Fruit fly (Drosophila melanogaster) whole organism, adult: ENCODE measurements around the gene CG43248.

ENCODE experiments used
- CG1620 ChIP-seq: fragments of 200-800 bp; sonication (Bioruptor generic); optimal IDR thresholded peaks from 2 replicates; lab custom pipeline; 2016; ENCODE audit warnings: missing biosample characterization, missing genetic modification characterization
- Hr96 ChIP-seq: fragments of 200-800 bp; sonication (Bioruptor generic); optimal IDR thresholded peaks from 2 replicates; lab custom pipeline; 2016; ENCODE audit warnings: missing biosample characterization, missing genetic modification characterization
- cnc ChIP-seq, 2 experiments: fragments of >200 bp; optimal IDR thresholded peaks; 2 replicates each; lab custom pipeline; 2017

DNA sequence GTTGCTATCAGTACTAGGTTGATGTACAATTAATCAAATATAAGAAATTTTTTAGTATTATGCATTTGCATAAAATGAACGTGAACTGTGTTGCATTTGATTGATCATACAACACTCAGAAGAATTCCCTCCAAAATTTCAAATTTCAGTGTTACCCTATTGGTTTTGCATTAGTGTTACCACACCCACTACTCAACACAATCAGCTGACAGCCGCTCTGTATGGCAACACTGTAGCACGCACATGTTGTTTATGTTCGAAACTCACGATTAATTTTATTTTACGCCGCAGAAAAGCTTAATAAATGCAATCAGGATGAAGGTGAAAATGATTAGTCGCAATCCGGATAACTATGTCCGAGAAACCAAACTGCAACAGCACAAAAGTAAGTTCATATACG is 32.5 kb downstream of the CG43248 start, which contains the start of gene CG7275:
- TF ChIP-seq Hr96 (GFP tag; lab: Kevin White, UChicago) (no peak), cnc (optimal IDR thresholded peaks at IDR 0.05; lab: Kevin White, UChicago) (no peak), CG1620 (GFP tag; lab: Kevin White, UChicago) (no peak)
